Fruit fly (Drosophila melanogaster) whole organism, embryonic: ENCODE measurements around the gene CG11454.

Source experiments
- Asciz ChIP-seq: fragments of 200-800 bp; sonication (Bioruptor generic); optimal IDR thresholded peaks from 2 replicates; lab custom pipeline; 2017; ENCODE audit warnings: missing biosample characterization, mild to moderate bottlenecking, missing genetic modification characterization, missing genetic modification reagents
- Atf-2 ChIP-seq: fragments of 200-800 bp; sonication (Bioruptor generic); optimal IDR thresholded peaks from 2 replicates; lab custom pipeline; 2016; ENCODE audit warnings: missing biosample characterization, missing genetic modification characterization
- B-H2 ChIP-seq: fragments of 200-800 bp; sonication (Bioruptor generic); optimal IDR thresholded peaks from 2 replicates; lab custom pipeline; 2018; ENCODE audit warnings: missing biosample characterization, mild to moderate bottlenecking, missing genetic modification characterization
- CG11085 ChIP-seq: fragments of 200-800 bp; sonication (Bioruptor generic); IDR thresholded peaks from 2 replicates; pipeline ENCODE4 v1.3.6; 2022; ENCODE audit warnings: missing biosample characterization, missing genetic modification characterization
- CG11247 ChIP-seq: fragments of 200-800 bp; sonication (Bioruptor generic); IDR thresholded peaks from 2 replicates; pipeline ENCODE4 v1.3.6; 2022; ENCODE audit warnings: missing biosample characterization, missing genetic modification characterization
- CG11456 ChIP-seq: fragments of 200-800 bp; sonication (Bioruptor generic); IDR thresholded peaks from 3 replicates; pipeline ENCODE4 v1.3.6; 2022; ENCODE audit warnings: missing biosample characterization, missing genetic modification characterization
- CG12659 ChIP-seq: fragments of 200-800 bp; sonication (Bioruptor generic); optimal IDR thresholded peaks from 3 replicates; lab custom pipeline; 2017; ENCODE audit warnings: mild to moderate bottlenecking, missing biosample characterization, missing genetic modification reagents, missing genetic modification characterization
- CG14441 ChIP-seq: fragments of 200-800 bp; sonication (Bioruptor generic); IDR thresholded peaks from 2 replicates; pipeline ENCODE4 v1.3.6; 2022; ENCODE audit warnings: missing biosample characterization, missing genetic modification characterization
- CG1529 ChIP-seq: fragments of 200-800 bp; sonication (Bioruptor generic); optimal IDR thresholded peaks from 3 replicates; lab custom pipeline; 2018; ENCODE audit warnings: missing biosample characterization, missing genetic modification characterization
- CG2202 ChIP-seq: fragments of 200-800 bp; sonication (Bioruptor generic); optimal IDR thresholded peaks from 2 replicates; lab custom pipeline; 2018; ENCODE audit warnings: missing biosample characterization, mild to moderate bottlenecking, missing genetic modification characterization
- CG30020 ChIP-seq: fragments of 200-800 bp; optimal IDR thresholded peaks from 2 replicates; lab custom pipeline; 2019; ENCODE audit warnings: missing biosample characterization, mild to moderate bottlenecking, missing genetic modification characterization, moderate library complexity
- CG3838 ChIP-seq: fragments of 200-800 bp; sonication (Bioruptor generic); optimal IDR thresholded peaks from 3 replicates; lab custom pipeline; 2016; ENCODE audit warnings: missing biosample characterization, missing genetic modification characterization
- CG42726 ChIP-seq: fragments of 200-800 bp; sonication (Bioruptor generic); IDR thresholded peaks from 2 replicates; pipeline ENCODE4 v1.3.6; 2022; ENCODE audit warnings: missing biosample characterization, missing genetic modification characterization; ENCODE audit not compliant: partially characterized antibody
- CG4617 ChIP-seq: fragments of 200-800 bp; sonication (Bioruptor generic); optimal IDR thresholded peaks from 3 replicates; lab custom pipeline; 2016; ENCODE audit warnings: missing biosample characterization, missing genetic modification characterization, borderline replicate concordance
- CG8388 ChIP-seq: fragments of 200-800 bp; sonication (Bioruptor generic); optimal IDR thresholded peaks from 2 replicates; lab custom pipeline; 2019; ENCODE audit warnings: missing biosample characterization, mild to moderate bottlenecking, missing genetic modification characterization, moderate library complexity
- CG9932 ChIP-seq: fragments of 200-800 bp; sonication (Bioruptor generic); IDR thresholded peaks from 2 replicates; pipeline ENCODE4 v1.3.6; 2022; ENCODE audit warnings: missing biosample characterization, missing genetic modification characterization
- D19A ChIP-seq: fragments of 200-800 bp; optimal IDR thresholded peaks from 3 replicates; lab custom pipeline; 2019; ENCODE audit warnings: missing biosample characterization, mild to moderate bottlenecking, missing genetic modification characterization, moderate library complexity
- Dbx ChIP-seq: fragments of 200-800 bp; sonication (Bioruptor generic); IDR thresholded peaks from 3 replicates; pipeline ENCODE4 v1.3.6; 2022; ENCODE audit warnings: missing biosample characterization, missing genetic modification characterization
- Deaf1 ChIP-seq: fragments of 200-800 bp; optimal IDR thresholded peaks from 3 replicates; lab custom pipeline; 2019; ENCODE audit warnings: missing biosample characterization, mild to moderate bottlenecking, missing genetic modification characterization, moderate library complexity
- Dfd ChIP-seq, 2 experiments: fragments of >200 bp; optimal IDR thresholded peaks; 2 replicates each; lab custom pipeline; 2017; ENCODE audit warnings: missing biosample characterization in 2 of 2, missing genetic modification characterization in 2 of 2
- Doc2 ChIP-seq: fragments of 200-800 bp; sonication (Bioruptor generic); IDR thresholded peaks from 2 replicates; pipeline ENCODE4 v1.3.6; 2022; ENCODE audit warnings: missing biosample characterization, missing genetic modification characterization
- GATAe ChIP-seq: fragments of 200-800 bp; sonication (Bioruptor generic); conservative IDR thresholded peaks from 2 replicates; pipeline ENCODE4 v1.3.6; 2022; ENCODE audit warnings: missing biosample characterization, missing genetic modification characterization
- Hand ChIP-seq: fragments of 200-800 bp; sonication (Bioruptor generic); optimal IDR thresholded peaks from 2 replicates; lab custom pipeline; 2017; ENCODE audit warnings: mild to moderate bottlenecking, missing biosample characterization, missing genetic modification reagents, missing genetic modification characterization
- Hmx ChIP-seq: fragments of 200-800 bp; sonication (Bioruptor generic); optimal IDR thresholded peaks from 2 replicates; lab custom pipeline; 2016; ENCODE audit warnings: missing biosample characterization, missing genetic modification characterization
- Poxn ChIP-seq: fragments of 200-800 bp; sonication (Bioruptor generic); IDR thresholded peaks from 2 replicates; pipeline ENCODE4 v1.3.6; 2022; ENCODE audit warnings: missing biosample characterization, missing genetic modification characterization
- Side ChIP-seq: fragments of 200-800 bp; sonication (Bioruptor generic); optimal IDR thresholded peaks from 2 replicates; lab custom pipeline; 2016; ENCODE audit warnings: missing biosample characterization, missing genetic modification characterization
- Sox102F ChIP-seq: fragments of 200-800 bp; sonication (Bioruptor generic); optimal IDR thresholded peaks from 2 replicates; lab custom pipeline; 2018; ENCODE audit warnings: missing biosample characterization, mild to moderate bottlenecking, missing genetic modification characterization, moderate library complexity
- Stat92E ChIP-seq, 3 experiments: fragments of >200 bp in 2 of 3; fragments of 200-800 bp in 1 of 3; sonication (Bioruptor generic) in 1 of 3; optimal IDR thresholded peaks; 2 replicates each; lab custom pipeline; 2017 to 2019; ENCODE audit warnings: missing biosample characterization in 3 of 3, missing genetic modification characterization in 3 of 3, mild to moderate bottlenecking in 1 of 3, moderate library complexity in 1 of 3
- Taf1 ChIP-seq: fragments of 200-800 bp; sonication (Bioruptor generic); IDR thresholded peaks from 2 replicates; pipeline ENCODE4 v1.3.6; 2022; ENCODE audit warnings: missing biosample characterization, missing genetic modification characterization
- caup ChIP-seq: fragments of 200-800 bp; sonication (Bioruptor generic); optimal IDR thresholded peaks from 3 replicates; lab custom pipeline; 2017; ENCODE audit warnings: missing biosample characterization, mild to moderate bottlenecking, missing genetic modification characterization, moderate library complexity; ENCODE audit not compliant: severe bottlenecking
- chm ChIP-seq: fragments of 200-800 bp; sonication (Bioruptor generic); IDR thresholded peaks from 2 replicates; pipeline ENCODE4 v1.3.6; 2022; ENCODE audit warnings: missing biosample characterization, missing genetic modification characterization
- ci ChIP-seq: fragments of 200-800 bp; sonication (Bioruptor generic); IDR thresholded peaks from 3 replicates; pipeline ENCODE4 v1.3.6; 2022; ENCODE audit warnings: missing biosample characterization, missing genetic modification characterization
- dan ChIP-seq: fragments of 200-800 bp; sonication (Bioruptor generic); IDR thresholded peaks from 2 replicates; pipeline ENCODE4 v1.3.6; 2022; ENCODE audit warnings: missing biosample characterization, missing genetic modification characterization
- dmrt99B ChIP-seq: fragments of 200-800 bp; sonication (Bioruptor generic); optimal IDR thresholded peaks from 2 replicates; lab custom pipeline; 2018; ENCODE audit warnings: missing biosample characterization, mild to moderate bottlenecking, missing genetic modification characterization, moderate library complexity
- dysf ChIP-seq: fragments of 200-800 bp; sonication (Bioruptor generic); IDR thresholded peaks from 3 replicates; pipeline ENCODE4 v1.3.6; 2022; ENCODE audit warnings: missing biosample characterization, missing genetic modification characterization
- gfzf ChIP-seq: fragments of 200-800 bp; sonication (Bioruptor generic); optimal IDR thresholded peaks from 2 replicates; lab custom pipeline; 2016; ENCODE audit warnings: missing biosample characterization, mild to moderate bottlenecking, missing genetic modification characterization, moderate library complexity
- luna ChIP-seq: fragments of 200-800 bp; sonication (Bioruptor generic); optimal IDR thresholded peaks from 2 replicates; lab custom pipeline; 2016; ENCODE audit warnings: missing biosample characterization, missing genetic modification characterization
- nmo ChIP-seq: fragments of 200-800 bp; sonication (Bioruptor generic); optimal IDR thresholded peaks from 2 replicates; lab custom pipeline; 2018; ENCODE audit warnings: missing biosample characterization, mild to moderate bottlenecking, missing genetic modification characterization, moderate library complexity
- pfk ChIP-seq: fragments of 200-800 bp; sonication (Bioruptor generic); optimal IDR thresholded peaks from 2 replicates; lab custom pipeline; 2018; ENCODE audit warnings: missing biosample characterization, mild to moderate bottlenecking, missing genetic modification characterization, moderate library complexity
- rib ChIP-seq: fragments of 200-800 bp; sonication (Bioruptor generic); IDR thresholded peaks from 2 replicates; pipeline ENCODE4 v1.3.6; 2022; ENCODE audit warnings: missing biosample characterization, missing genetic modification characterization
- ro ChIP-seq: fragments of 200-800 bp; sonication (Bioruptor generic); IDR thresholded peaks from 2 replicates; pipeline ENCODE4 v1.3.6; 2022; ENCODE audit warnings: missing biosample characterization, missing genetic modification characterization
- row ChIP-seq: fragments of 200-800 bp; sonication (Bioruptor generic); IDR thresholded peaks from 3 replicates; pipeline ENCODE4 v1.3.6; 2022; ENCODE audit warnings: missing biosample characterization, missing genetic modification characterization
- tgo ChIP-seq: fragments of 200-800 bp; sonication (Bioruptor generic); IDR thresholded peaks from 3 replicates; pipeline ENCODE4 v1.3.6; 2022; ENCODE audit warnings: missing biosample characterization, missing genetic modification characterization
- tna ChIP-seq: fragments of 200-800 bp; sonication (Bioruptor generic); IDR thresholded peaks from 2 replicates; pipeline ENCODE4 v1.3.6; 2022; ENCODE audit warnings: missing biosample characterization, missing genetic modification characterization; ENCODE audit not compliant: partially characterized antibody
- unpg ChIP-seq: fragments of 200-800 bp; sonication (Bioruptor generic); optimal IDR thresholded peaks from 3 replicates; lab custom pipeline; 2018; ENCODE audit warnings: missing biosample characterization, mild to moderate bottlenecking, missing genetic modification characterization, moderate library complexity
- vvl ChIP-seq: fragments of 200-800 bp; sonication (Bioruptor generic); IDR thresholded peaks from 2 replicates; pipeline ENCODE4 v1.3.6; 2022; ENCODE audit warnings: missing biosample characterization, missing genetic modification characterization
- zen2 ChIP-seq: fragments of 200-800 bp; sonication (Bioruptor generic); IDR thresholded peaks from 3 replicates; pipeline ENCODE4 v1.3.6; 2022; ENCODE audit warnings: missing biosample characterization, missing genetic modification characterization; ENCODE audit not compliant: partially characterized antibody
- zf30C ChIP-seq: fragments of 200-800 bp; sonication (Bioruptor generic); optimal IDR thresholded peaks from 3 replicates; lab custom pipeline; 2018; ENCODE audit warnings: missing biosample characterization, mild to moderate bottlenecking, missing genetic modification characterization

Gene CG11454

DNA sequence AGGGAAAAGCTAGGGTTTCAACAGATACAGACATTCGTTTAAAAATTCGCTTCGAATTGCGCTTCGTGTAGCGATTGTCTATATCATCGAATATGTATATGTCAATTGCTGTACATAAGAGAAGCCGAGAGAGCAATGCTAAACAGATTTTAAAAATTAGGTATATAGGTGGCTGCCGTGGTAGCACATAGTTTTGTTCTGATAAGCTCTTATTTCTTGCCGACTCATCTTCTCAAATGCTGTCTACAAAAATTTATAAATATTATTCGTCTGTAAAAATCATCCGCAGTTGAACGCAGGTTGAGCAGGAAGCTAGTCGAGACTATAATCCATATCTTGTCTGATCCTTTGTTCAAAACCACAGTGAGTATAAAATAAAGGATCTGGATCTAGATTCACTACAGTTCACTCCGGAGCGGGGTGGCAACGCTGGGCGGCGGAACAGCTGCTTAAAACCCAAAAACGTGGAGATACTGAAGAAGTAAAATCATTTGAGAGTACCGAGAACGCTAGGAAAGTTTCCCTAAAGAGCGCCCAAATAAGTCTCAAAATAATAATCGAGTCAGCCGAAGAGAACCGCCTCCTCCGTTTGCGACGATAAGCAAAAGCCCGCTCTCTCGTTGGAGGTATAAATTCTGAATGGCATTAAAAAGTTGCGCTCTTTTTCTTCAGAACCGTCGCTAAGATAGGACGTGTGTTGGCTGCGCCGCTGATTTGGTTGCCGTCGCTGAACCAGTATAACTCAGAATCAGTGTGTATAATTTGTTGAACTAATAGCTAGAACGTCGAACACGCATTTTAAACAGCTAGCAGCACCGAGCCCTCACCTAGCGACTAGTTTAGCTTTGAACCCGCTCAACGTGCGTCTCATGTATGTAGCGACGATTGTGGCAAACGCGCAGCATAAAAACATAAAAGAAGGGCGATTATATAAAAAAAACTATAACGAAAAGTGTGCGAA, 35.4 kb upstream of the CG11454 start:
- TF ChIP-seq GATAe (GFP tag; lab: Robert Waterston, UW) (no peak), row (GFP tag; lab: Robert Waterston, UW) (peak; percentile 76), CG1529 (GFP tag; lab: Kevin White, UChicago) (peak; percentile 69), gfzf (no peak), nmo (GFP tag; lab: Kevin White, UChicago) (no peak), Hmx (no peak), CG3838 (GFP tag; lab: Kevin White, UChicago) (no peak), Poxn (GFP tag; lab: Robert Waterston, UW) (no peak), CG11456 (GFP tag; lab: Robert Waterston, UW) (no peak), unpg (GFP tag; lab: Kevin White, UChicago) (peak; percentile 22), tgo (GFP tag; lab: Robert Waterston, UW) (no peak), CG30020 (tag; lab: Kevin White, UChicago) (peak; percentile 16), vvl (GFP tag; lab: Robert Waterston, UW) (peak; percentile 75), CG4617 (no peak), CG9932 (GFP tag; lab: Robert Waterston, UW) (0 out of 2 replicates have a peak, but pooled peaks have one; percentile 29), luna (GFP tag; lab: Kevin White, UChicago) (no peak), Dbx (GFP tag; lab: Robert Waterston, UW) (peak; percentile 65; the same call in 2 of the 3 replicates), chm (GFP tag; lab: Robert Waterston, UW) (peak; percentile 61; the same call in 1 of the 2 replicates), CG11247 (GFP tag; lab: Robert Waterston, UW) (no peak), B-H2 (peak; percentile 29), ci (GFP tag; lab: Robert Waterston, UW) (0 out of 3 replicates have a peak, but pooled peaks have one; percentile 39), Atf-2 (GFP tag; lab: Kevin White, UChicago) (no peak), Dfd (GFP tag; optimal IDR thresholded peaks at IDR 0.05; lab: Kevin White, UChicago) (no peak), Doc2 (GFP tag; lab: Robert Waterston, UW) (no peak), pfk (GFP tag; lab: Kevin White, UChicago) (peak; percentile 10), zf30C (GFP tag; lab: Kevin White, UChicago) (no peak), tna (no peak), CG11085 (no peak), ro (GFP tag; lab: Robert Waterston, UW) (no peak), CG8388 (GFP tag; lab: Kevin White, UChicago) (no peak), D19A (no peak), zen2 (no peak), Side (GFP tag; lab: Kevin White, UChicago) (no peak), Stat92E (GFP tag; optimal IDR thresholded peaks at IDR 0.05; lab: Kevin White, UChicago) (peak in 1 of 3 experiments; percentile 73), rib (GFP tag; lab: Robert Waterston, UW) (peak; percentile 58), Hand (GFP tag; lab: Kevin White, UChicago) (peak; percentile 60), dan (GFP tag; lab: Robert Waterston, UW) (no peak), caup (peak; percentile 25), Taf1 (GFP tag; lab: Robert Waterston, UW) (no peak), CG2202 (tag; lab: Kevin White, UChicago) (no peak), dmrt99B (tag; lab: Kevin White, UChicago) (no peak), CG14441 (no peak), dysf (no peak), CG12659 (no peak), CG42726 (GFP tag; lab: Robert Waterston, UW) (peak; percentile 49; the same call in 1 of the 2 replicates), Asciz (no peak), Deaf1 (tag; lab: Kevin White, UChicago) (peak; percentile 54), Sox102F (no peak)
